Worm (Caenorhabditis elegans) whole organism, late embryonic: ENCODE results near the gene hsp-16.41.

ENCODE experiments used
- ceh-34 ChIP-seq: sonication (generic microtip); optimal IDR thresholded peaks from 2 replicates; lab custom pipeline; 2016; ENCODE audit warnings: mild to moderate bottlenecking, missing genetic modification characterization, missing compliant biosample characterization
- sox-2 ChIP-seq: fragments of 200-800 bp; sonication (Bioruptor generic); IDR thresholded peaks from 2 replicates; pipeline ENCODE4 v1.3.6; 2022; ENCODE audit warnings: missing genetic modification reagents, missing genetic modification characterization, missing compliant biosample characterization

ce11 chrV:1845977-1846376 lies 41.0 kb downstream of the hsp-16.41 start, which contains the start of gene T10B5.7:
- no peak for TF ChIP-seq ceh-34 (tag; lab: Kevin White, UChicago)
- TF ChIP-seq sox-2 (GFP tag; lab: Robert Waterston, UW): no peak
